Worm (Caenorhabditis elegans): Measurements from ENCODE around the gene ent-2.

DNA sequence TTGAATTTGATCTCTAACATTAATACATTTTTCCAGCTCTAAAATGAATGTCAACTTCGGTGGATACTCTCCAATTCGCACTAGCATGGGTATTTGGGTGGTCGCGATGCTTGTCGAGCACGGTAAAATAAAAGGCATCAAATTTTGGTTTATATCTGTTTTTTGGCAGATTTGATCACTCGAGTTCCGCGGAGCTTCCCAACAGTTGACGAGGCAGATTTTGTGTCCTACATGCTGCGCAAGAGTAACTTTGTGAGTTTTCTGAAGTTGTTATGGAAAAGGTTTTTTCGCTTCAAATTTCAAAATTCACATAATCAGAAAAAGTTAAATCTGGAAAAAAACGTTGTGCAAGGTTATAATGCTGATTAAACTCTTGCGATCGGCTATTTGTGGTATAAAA, 40.5 kb downstream of the ent-2 start:
- TF ChIP-seq ama-1 (optimal IDR thresholded peaks at IDR 0.05) (no peak), F13C5.2 (tag; optimal IDR thresholded peaks at IDR 0.05) (no peak), scrt-1 (GFP tag; IDR thresholded peaks at IDR 0.05) (no peak), ceh-36 (tag; optimal IDR thresholded peaks at IDR 0.05) (no peak), flt-1 (GFP tag; IDR thresholded peaks at IDR 0.05) (no peak), B0310.2 (tag; optimal IDR thresholded peaks at IDR 0.05) (no peak), hmg-4 (GFP tag; optimal IDR thresholded peaks at IDR 0.05) (no peak), tbx-11 (GFP tag; IDR thresholded peaks at IDR 0.05) (no peak), tbx-37 (GFP tag; conservative IDR thresholded peaks at IDR 0.05) (no peak), tra-4 (tag; optimal IDR thresholded peaks at IDR 0.05) (no peak)
